Worm (Caenorhabditis elegans) whole organism, L2 larva: ENCODE data around the gene ceh-27.
A peak's percentile ranks its signal among the peaks of the same experiment; 100 is the strongest.

Experiments
- Y55F3AM.14 ChIP-seq: fragments of 200-800 bp; sonication (Bioruptor generic); optimal IDR thresholded peaks from 2 replicates; lab custom pipeline; 2018; ENCODE audit warnings: mild to moderate bottlenecking, missing genetic modification characterization, missing compliant biosample characterization
- alr-1 ChIP-seq: fragments of 150-350 bp; optimal IDR thresholded peaks from 2 replicates; lab custom pipeline; 2014; ENCODE audit warnings: missing biosample characterization, missing genetic modification characterization
- aly-2 ChIP-seq: fragments of 150-350 bp; optimal IDR thresholded peaks from 2 replicates; lab custom pipeline; 2014; ENCODE audit warnings: missing biosample characterization, missing genetic modification characterization
- gmeb-1 ChIP-seq: fragments of 150-350 bp; optimal IDR thresholded peaks from 2 replicates; lab custom pipeline; 2014; ENCODE audit warnings: missing biosample characterization, missing genetic modification characterization
- nhr-237 ChIP-seq: fragments of 150-350 bp; optimal IDR thresholded peaks from 2 replicates; lab custom pipeline; 2014; ENCODE audit warnings: missing biosample characterization, missing genetic modification characterization
- sem-4 ChIP-seq: fragments of 150-350 bp; optimal IDR thresholded peaks from 2 replicates; lab custom pipeline; 2014; ENCODE audit warnings: missing biosample characterization, missing genetic modification reagents, missing genetic modification characterization
- sma-3 ChIP-seq: sonication (generic microtip); optimal IDR thresholded peaks from 2 replicates; lab custom pipeline; 2016; ENCODE audit warnings: missing genetic modification reagents, missing genetic modification characterization, missing compliant biosample characterization
- snpc-4 ChIP-seq: fragments of 150-350 bp; optimal IDR thresholded peaks from 2 replicates; lab custom pipeline; 2014; ENCODE audit warnings: missing biosample characterization, missing genetic modification characterization

DNA sequence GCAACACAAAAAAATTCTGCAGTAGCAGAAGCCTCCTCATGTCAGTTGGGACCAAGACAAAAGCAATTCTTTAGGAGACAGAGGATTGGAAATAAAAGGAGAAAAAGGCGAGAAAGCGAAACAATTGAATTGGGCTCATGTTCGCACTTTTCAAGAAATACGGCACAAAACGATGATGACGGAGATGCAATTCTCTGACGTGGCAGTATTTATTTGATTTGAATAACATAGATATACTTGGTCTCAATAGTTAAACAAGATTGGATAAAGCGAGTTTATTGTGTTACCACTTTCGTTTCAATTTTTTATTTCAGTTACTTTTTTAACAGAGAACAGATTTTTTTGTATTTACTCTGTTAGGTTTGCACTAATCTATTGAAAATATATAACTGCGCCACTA lies 32.6 kb upstream of the ceh-27 start:
- TF ChIP-seq alr-1 (tag; lab: Kevin White, UChicago) (no peak), sma-3 (GFP tag; lab: Kevin White, UChicago) (no peak), sem-4 (tag; lab: Kevin White, UChicago) (peak; percentile 66), gmeb-1 (tag; lab: Kevin White, UChicago) (no peak), nhr-237 (tag; lab: Kevin White, UChicago) (no peak), snpc-4 (tag; lab: Kevin White, UChicago) (no peak), Y55F3AM.14 (GFP tag; lab: Kevin White, UChicago) (no peak), aly-2 (no peak)
